Worm (Caenorhabditis elegans) whole organism, L3 larva: ENCODE data around the gene glb-27.

Experiments
- ama-1 ChIP-seq: fragments of 150-350 bp; optimal IDR thresholded peaks from 2 replicates; lab custom pipeline; 2018
- ceh-9 ChIP-seq: sonication (generic microtip); optimal IDR thresholded peaks from 2 replicates; lab custom pipeline; 2018; ENCODE audit warnings: missing biosample characterization, missing genetic modification characterization
- nhr-23 ChIP-seq: fragments of 150-350 bp; optimal IDR thresholded peaks from 2 replicates; lab custom pipeline; 2014; ENCODE audit warnings: missing biosample characterization, missing genetic modification reagents, missing genetic modification characterization
- nhr-28 ChIP-seq: fragments of 150-350 bp; optimal IDR thresholded peaks from 2 replicates; lab custom pipeline; 2014; ENCODE audit warnings: missing biosample characterization, missing genetic modification characterization
- pqm-1 ChIP-seq: fragments of 150-350 bp; optimal IDR thresholded peaks from 2 replicates; lab custom pipeline; 2017; ENCODE audit warnings: missing biosample characterization, missing genetic modification characterization, inconsistent platforms
- tbx-2 ChIP-seq: sonication (generic microtip); optimal IDR thresholded peaks from 2 replicates; lab custom pipeline; 2016; ENCODE audit warnings: mild to moderate bottlenecking, missing genetic modification characterization, missing compliant biosample characterization
- unc-39 ChIP-seq: sonication (generic microtip); optimal IDR thresholded peaks from 4 replicates; lab custom pipeline; 2017; ENCODE audit warnings: missing biosample characterization, missing genetic modification characterization
- zag-1 ChIP-seq: fragments of 150-350 bp; optimal IDR thresholded peaks from 2 replicates; lab custom pipeline; 2014; ENCODE audit warnings: missing biosample characterization, missing genetic modification characterization
- ztf-11 ChIP-seq: fragments of 150-350 bp; optimal IDR thresholded peaks from 2 replicates; lab custom pipeline; 2014; ENCODE audit warnings: missing biosample characterization, missing genetic modification characterization

ce11 chrII:8599214-8599613 lies 43.1 kb upstream of the glb-27 start, which contains the start of gene F28C6.5:
- TF ChIP-seq unc-39 (no peak), ceh-9 (tag; lab: Kevin White, UChicago) (no peak), pqm-1 (tag; lab: Kevin White, UChicago) (no peak), ama-1 (no peak), zag-1 (tag; lab: Kevin White, UChicago) (no peak), tbx-2 (tag; lab: Kevin White, UChicago) (no peak), nhr-23 (tag; lab: Kevin White, UChicago) (no peak), nhr-28 (tag; lab: Kevin White, UChicago) (no peak), ztf-11 (tag; lab: Kevin White, UChicago) (no peak)
